Worm (Caenorhabditis elegans) whole organism, L4 larva: ENCODE measurements around the gene C25E10.11.

Experiments used
- F44E2.7 ChIP-seq: fragments of 200-800 bp; sonication (Bioruptor generic); IDR thresholded peaks from 2 replicates; pipeline ENCODE4 v2.1.2; 2022; ENCODE audit warnings: missing genetic modification characterization, missing compliant biosample characterization
- T20F7.1 ChIP-seq: fragments of 200-800 bp; sonication (Bioruptor generic); optimal IDR thresholded peaks from 2 replicates; lab custom pipeline; 2018; ENCODE audit warnings: mild to moderate bottlenecking, missing genetic modification characterization, missing compliant biosample characterization
- ama-1 ChIP-seq: fragments of 150-350 bp; optimal IDR thresholded peaks from 2 replicates; lab custom pipeline; 2014; ENCODE audit warnings: inconsistent platforms, mixed read lengths
- dpl-1 ChIP-seq: fragments of 150-350 bp; optimal IDR thresholded peaks from 2 replicates; lab custom pipeline; 2014; ENCODE audit warnings: missing biosample characterization, missing genetic modification reagents, missing genetic modification characterization
- lsy-2 ChIP-seq, 2 experiments: fragments of 150-350 bp in 1 of 2; sonication (generic microtip) in 1 of 2; optimal IDR thresholded peaks; 2 replicates each; lab custom pipeline; 2014 to 2017; ENCODE audit warnings: missing biosample characterization in 2 of 2, missing genetic modification characterization in 2 of 2
- nhr-6 ChIP-seq: fragments of 150-350 bp; optimal IDR thresholded peaks from 2 replicates; lab custom pipeline; 2014; ENCODE audit warnings: missing biosample characterization, missing genetic modification characterization
- nhr-76 ChIP-seq: fragments of 150-350 bp; optimal IDR thresholded peaks from 2 replicates; lab custom pipeline; 2014; ENCODE audit warnings: missing biosample characterization, missing genetic modification characterization
- sdz-12 ChIP-seq: fragments of 200-800 bp; sonication (Bioruptor generic); optimal IDR thresholded peaks from 2 replicates; lab custom pipeline; 2018; ENCODE audit warnings: mild to moderate bottlenecking, missing genetic modification characterization, missing compliant biosample characterization
- snpc-4 ChIP-seq: fragments of 150-350 bp; optimal IDR thresholded peaks from 2 replicates; lab custom pipeline; 2014; ENCODE audit warnings: missing biosample characterization, missing genetic modification characterization
- spr-3 ChIP-seq: fragments of 200-800 bp; sonication (Bioruptor generic); optimal IDR thresholded peaks from 2 replicates; lab custom pipeline; 2018; ENCODE audit warnings: mild to moderate bottlenecking, missing genetic modification characterization, missing compliant biosample characterization
- unc-62 ChIP-seq, 3 experiments: fragments of 150-350 bp in 1 of 3; sonication (generic microtip); optimal IDR thresholded peaks in 2 of 3; peaks in 1 of 3; 1 replicate in 1 of 3; 2 replicates in 2 of 3; lab custom pipeline; 2014 to 2017; ENCODE audit warnings: missing biosample characterization in 3 of 3, missing genetic modification characterization in 3 of 3, missing genetic modification reagents in 3 of 3, missing genotype in 1 of 3
- zfp-2 ChIP-seq: sonication (generic microtip); optimal IDR thresholded peaks from 2 replicates; lab custom pipeline; 2016; ENCODE audit warnings: mild to moderate bottlenecking, missing genetic modification characterization, missing compliant biosample characterization
- zfp-3 ChIP-seq: fragments of 200-800 bp; sonication (Bioruptor generic); conservative IDR thresholded peaks from 2 replicates; pipeline ENCODE4 v1.3.6; 2022; ENCODE audit warnings: missing genetic modification reagents, missing genetic modification characterization, missing compliant biosample characterization

DNA sequence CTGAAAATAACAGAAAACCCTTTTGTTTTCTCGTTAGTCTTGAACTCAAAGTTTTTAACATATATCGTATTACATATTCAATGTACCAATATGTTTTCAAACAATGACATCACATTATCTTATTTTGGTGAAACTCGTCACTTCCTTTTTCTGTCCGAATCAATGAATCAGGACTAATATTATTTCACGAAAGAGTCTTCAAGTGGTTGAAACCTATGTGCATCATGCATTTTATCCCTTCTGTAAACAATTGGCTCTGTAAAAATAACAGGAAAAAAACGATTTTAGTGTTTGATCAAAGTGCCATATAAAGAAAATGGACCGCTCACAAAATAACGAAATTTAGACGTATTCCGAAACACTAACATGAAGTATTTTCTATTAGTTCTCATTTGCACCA is 49.7 kb upstream of the C25E10.11 start, which contains the start of gene F21C10.18:
- TF ChIP-seq sdz-12 (GFP tag; lab: Kevin White, UChicago) (no peak), ama-1 (lab: Kevin White, UChicago) (no peak), nhr-76 (tag; lab: Kevin White, UChicago) (no peak), lsy-2 (tag; optimal IDR thresholded peaks at IDR 0.05; lab: Kevin White, UChicago) (no peak), F44E2.7 (GFP tag; lab: Robert Waterston, UW) (no peak), T20F7.1 (no peak), snpc-4 (no peak), spr-3 (GFP tag; lab: Kevin White, UChicago) (no peak), dpl-1 (GFP tag; lab: Kevin White, UChicago) (no peak), nhr-6 (tag; lab: Kevin White, UChicago) (no peak), zfp-3 (no peak), unc-62 (GFP tag; optimal IDR thresholded peaks at IDR 0.05 in 1 of 2; lab: Kevin White, UChicago) (no peak), unc-62 (tag; optimal IDR thresholded peaks at IDR 0.05; lab: Kevin White, UChicago) (no peak), zfp-2 (tag; lab: Kevin White, UChicago) (no peak)
